Worm (Caenorhabditis elegans) whole organism, L4 larva: Measurements from ENCODE around the gene npa-1.

Source experiments
- F26F4.8 ChIP-seq: fragments of 200-800 bp; sonication (Bioruptor generic); conservative IDR thresholded peaks from 2 replicates; pipeline ENCODE4 v1.3.6; 2022; ENCODE audit warnings: missing genetic modification characterization, missing compliant biosample characterization
- F37D6.2 ChIP-seq: sonication (generic microtip); optimal IDR thresholded peaks from 2 replicates; lab custom pipeline; 2016; ENCODE audit warnings: mild to moderate bottlenecking, missing genetic modification characterization, missing compliant biosample characterization
- ceh-20 ChIP-seq: fragments of 200-800 bp; sonication (Bioruptor generic); IDR thresholded peaks from 2 replicates; pipeline ENCODE4 v1.3.6; 2022; ENCODE audit warnings: missing genetic modification reagents, missing genetic modification characterization, missing compliant biosample characterization
- lin-13 ChIP-seq: fragments of 150-350 bp; optimal IDR thresholded peaks from 2 replicates; lab custom pipeline; 2014; ENCODE audit warnings: missing biosample characterization, missing genetic modification reagents, missing genetic modification characterization
- lin-39 ChIP-seq: fragments of 150-350 bp; optimal IDR thresholded peaks from 2 replicates; lab custom pipeline; 2014; ENCODE audit warnings: missing biosample characterization, missing genetic modification reagents, missing genetic modification characterization
- lsy-2 ChIP-seq, 2 experiments: fragments of 150-350 bp in 1 of 2; sonication (generic microtip) in 1 of 2; optimal IDR thresholded peaks; 2 replicates each; lab custom pipeline; 2014 to 2017; ENCODE audit warnings: missing biosample characterization in 2 of 2, missing genetic modification characterization in 2 of 2
- nhr-11 ChIP-seq: fragments of 150-350 bp; optimal IDR thresholded peaks from 2 replicates; lab custom pipeline; 2014; ENCODE audit warnings: missing biosample characterization, missing genetic modification characterization
- nhr-76 ChIP-seq: fragments of 150-350 bp; optimal IDR thresholded peaks from 2 replicates; lab custom pipeline; 2014; ENCODE audit warnings: missing biosample characterization, missing genetic modification characterization
- snpc-4 ChIP-seq: fragments of 150-350 bp; optimal IDR thresholded peaks from 2 replicates; lab custom pipeline; 2014; ENCODE audit warnings: missing biosample characterization, missing genetic modification characterization
- unc-62 ChIP-seq, 3 experiments: fragments of 150-350 bp in 1 of 3; sonication (generic microtip); optimal IDR thresholded peaks in 2 of 3; peaks in 1 of 3; 1 replicate in 1 of 3; 2 replicates in 2 of 3; lab custom pipeline; 2014 to 2017; ENCODE audit warnings: missing biosample characterization in 3 of 3, missing genetic modification characterization in 3 of 3, missing genetic modification reagents in 3 of 3, missing genotype in 1 of 3
- zag-1 ChIP-seq: fragments of 150-350 bp; optimal IDR thresholded peaks from 2 replicates; lab custom pipeline; 2014; ENCODE audit warnings: missing biosample characterization, missing genetic modification characterization

ce11 chrV:7084612-7085139, 9.1 kb downstream of the npa-1 start, which contains the start of gene mys-1:
- TF ChIP-seq nhr-76 (tag; lab: Kevin White, UChicago): no peak
- no peak for TF ChIP-seq zag-1 (tag; lab: Kevin White, UChicago)
- TF ChIP-seq lin-39 (tag; lab: Kevin White, UChicago): no peak
- no peak for TF ChIP-seq F26F4.8 (GFP tag; lab: Robert Waterston, UW)
- no peak for TF ChIP-seq lin-13 (GFP tag; lab: Kevin White, UChicago)
- TF ChIP-seq F37D6.2 (tag; lab: Kevin White, UChicago): no peak
- no peak for TF ChIP-seq ceh-20 (GFP tag; lab: Robert Waterston, UW)
- TF ChIP-seq unc-62 (GFP tag; optimal IDR thresholded peaks at IDR 0.05 in 1 of 2; lab: Kevin White, UChicago): no peak
- TF ChIP-seq unc-62 (tag; optimal IDR thresholded peaks at IDR 0.05; lab: Kevin White, UChicago): no peak
- TF ChIP-seq lsy-2 (tag; optimal IDR thresholded peaks at IDR 0.05; lab: Kevin White, UChicago): peak in 1 of 2 experiments; percentile 67
- no peak for TF ChIP-seq nhr-11
- TF ChIP-seq snpc-4 (tag; lab: Kevin White, UChicago): no peak
